Worm (Caenorhabditis elegans) whole organism, late embryonic: ENCODE results near the gene C32B5.7.
"Not testable (repeated sequence)": the region's sequence is repeated elsewhere in the genome, so short reads cannot be mapped to it uniquely, and the experiment has no call there.

Source experiments
- C38D4.7 ChIP-seq: fragments of 200-800 bp; sonication (Bioruptor generic); optimal IDR thresholded peaks from 2 replicates; lab custom pipeline; 2018; ENCODE audit warnings: mild to moderate bottlenecking, missing genetic modification characterization, moderate library complexity, missing compliant biosample characterization
- F13H6.1 ChIP-seq: sonication (generic microtip); optimal IDR thresholded peaks from 2 replicates; lab custom pipeline; 2016; ENCODE audit warnings: missing genetic modification characterization, missing compliant biosample characterization
- K09A11.1 ChIP-seq: sonication (generic microtip); optimal IDR thresholded peaks from 2 replicates; lab custom pipeline; 2017; ENCODE audit warnings: antibody characterized with exemption, mild to moderate bottlenecking, missing genetic modification characterization, missing compliant biosample characterization; ENCODE audit not compliant: insufficient read depth
- ceh-14 ChIP-seq: sonication (generic microtip); optimal IDR thresholded peaks from 2 replicates; lab custom pipeline; 2016; ENCODE audit warnings: missing genotype, missing genetic modification characterization, missing compliant biosample characterization
- ceh-18 ChIP-seq: sonication (generic microtip); optimal IDR thresholded peaks from 2 replicates; lab custom pipeline; 2016; ENCODE audit warnings: missing genetic modification characterization, missing compliant biosample characterization
- ceh-19 ChIP-seq: fragments of 200-800 bp; sonication (Bioruptor generic); optimal IDR thresholded peaks from 2 replicates; lab custom pipeline; 2018; ENCODE audit warnings: mild to moderate bottlenecking, missing genetic modification characterization, missing compliant biosample characterization
- ceh-34 ChIP-seq: sonication (generic microtip); optimal IDR thresholded peaks from 2 replicates; lab custom pipeline; 2016; ENCODE audit warnings: mild to moderate bottlenecking, missing genetic modification characterization, missing compliant biosample characterization
- ceh-6 ChIP-seq: fragments of 200-800 bp; sonication (Bioruptor generic); optimal IDR thresholded peaks from 2 replicates; lab custom pipeline; 2018; ENCODE audit warnings: mild to moderate bottlenecking, missing genetic modification characterization, missing compliant biosample characterization
- ceh-9 ChIP-seq: sonication (generic microtip); optimal IDR thresholded peaks from 2 replicates; lab custom pipeline; 2016; ENCODE audit warnings: mild to moderate bottlenecking, missing genetic modification characterization, inconsistent platforms, missing compliant biosample characterization
- che-1 ChIP-seq: sonication (generic microtip); optimal IDR thresholded peaks from 2 replicates; lab custom pipeline; 2016; ENCODE audit warnings: mild to moderate bottlenecking, missing genetic modification characterization, missing compliant biosample characterization
- dve-1 ChIP-seq: sonication (generic microtip); optimal IDR thresholded peaks from 2 replicates; lab custom pipeline; 2017; ENCODE audit warnings: antibody characterized with exemption, mild to moderate bottlenecking, missing genetic modification characterization, missing compliant biosample characterization
- elt-4 ChIP-seq: sonication (generic microtip); optimal IDR thresholded peaks from 2 replicates; lab custom pipeline; 2016; ENCODE audit warnings: missing genetic modification characterization, missing compliant biosample characterization
- ets-4 ChIP-seq: sonication (generic microtip); optimal IDR thresholded peaks from 2 replicates; lab custom pipeline; 2016; ENCODE audit warnings: missing genetic modification characterization, missing compliant biosample characterization
- fkh-10 ChIP-seq: fragments of 150-350 bp; optimal IDR thresholded peaks from 2 replicates; lab custom pipeline; 2014; ENCODE audit warnings: missing biosample characterization, missing genetic modification reagents, missing genetic modification characterization
- fkh-6 ChIP-seq: sonication (generic microtip); optimal IDR thresholded peaks from 2 replicates; lab custom pipeline; 2016; ENCODE audit warnings: missing genetic modification characterization, missing compliant biosample characterization
- gmeb-2 ChIP-seq: sonication (generic microtip); optimal IDR thresholded peaks from 2 replicates; lab custom pipeline; 2016; ENCODE audit warnings: missing genetic modification characterization, inconsistent platforms, missing compliant biosample characterization
- hlh-13 ChIP-seq: fragments of 200-800 bp; sonication (Bioruptor generic); optimal IDR thresholded peaks from 2 replicates; lab custom pipeline; 2018; ENCODE audit warnings: mild to moderate bottlenecking, missing genetic modification characterization, missing compliant biosample characterization
- hlh-15 ChIP-seq: sonication (generic microtip); optimal IDR thresholded peaks from 2 replicates; lab custom pipeline; 2016; ENCODE audit warnings: missing genetic modification characterization, missing compliant biosample characterization
- hlh-30 ChIP-seq: sonication (generic microtip); optimal IDR thresholded peaks from 2 replicates; lab custom pipeline; 2017; ENCODE audit warnings: antibody characterized with exemption, missing genetic modification characterization, missing compliant biosample characterization; ENCODE audit not compliant: insufficient read depth
- hlh-8 ChIP-seq: sonication (generic microtip); optimal IDR thresholded peaks from 2 replicates; lab custom pipeline; 2016; ENCODE audit warnings: missing genotype, missing genetic modification characterization, missing compliant biosample characterization
- mec-3 ChIP-seq: sonication (generic microtip); optimal IDR thresholded peaks from 2 replicates; lab custom pipeline; 2016; ENCODE audit warnings: borderline replicate concordance, missing genetic modification characterization, missing compliant biosample characterization
- nfya-1 ChIP-seq: sonication (generic microtip); optimal IDR thresholded peaks from 2 replicates; lab custom pipeline; 2017; ENCODE audit warnings: missing genetic modification characterization, mild to moderate bottlenecking, missing compliant biosample characterization, antibody characterized with exemption, moderate library complexity
- nhr-11 ChIP-seq: fragments of 150-350 bp; optimal IDR thresholded peaks from 2 replicates; lab custom pipeline; 2014; ENCODE audit warnings: missing biosample characterization, missing genetic modification characterization
- nhr-232 ChIP-seq: sonication (generic microtip); optimal IDR thresholded peaks from 2 replicates; lab custom pipeline; 2016; ENCODE audit warnings: missing genetic modification characterization, missing compliant biosample characterization
- npax-4 ChIP-seq: sonication (generic microtip); optimal IDR thresholded peaks from 2 replicates; lab custom pipeline; 2016; ENCODE audit warnings: missing genetic modification characterization, missing compliant biosample characterization
- pax-1 ChIP-seq: fragments of 150-350 bp; optimal IDR thresholded peaks from 2 replicates; lab custom pipeline; 2014; ENCODE audit warnings: missing biosample characterization, missing genetic modification characterization
- pha-4 ChIP-seq: fragments of 150-350 bp; optimal IDR thresholded peaks from 2 replicates; lab custom pipeline; 2018; ENCODE audit warnings: missing biosample characterization, missing genetic modification reagents, missing genetic modification characterization
- pqm-1 ChIP-seq: sonication (generic microtip); optimal IDR thresholded peaks from 2 replicates; lab custom pipeline; 2016; ENCODE audit warnings: missing genetic modification characterization, missing compliant biosample characterization
- ref-2 ChIP-seq: sonication (generic microtip); optimal IDR thresholded peaks from 2 replicates; lab custom pipeline; 2016; ENCODE audit warnings: missing genetic modification characterization, missing compliant biosample characterization
- rnt-1 ChIP-seq: sonication (generic microtip); optimal IDR thresholded peaks from 2 replicates; lab custom pipeline; 2016; ENCODE audit warnings: missing genetic modification characterization, missing compliant biosample characterization
- sox-2 ChIP-seq: fragments of 200-800 bp; sonication (Bioruptor generic); IDR thresholded peaks from 2 replicates; pipeline ENCODE4 v1.3.6; 2022; ENCODE audit warnings: missing genetic modification reagents, missing genetic modification characterization, missing compliant biosample characterization
- sox-4 ChIP-seq: sonication (generic microtip); optimal IDR thresholded peaks from 2 replicates; lab custom pipeline; 2017; ENCODE audit warnings: mild to moderate bottlenecking, missing genetic modification characterization, inconsistent platforms, missing compliant biosample characterization
- ttx-3 ChIP-seq: sonication (generic microtip); optimal IDR thresholded peaks from 2 replicates; lab custom pipeline; 2016; ENCODE audit warnings: missing genetic modification reagents, missing genetic modification characterization, missing compliant biosample characterization
- zip-5 ChIP-seq: sonication (generic microtip); optimal IDR thresholded peaks from 2 replicates; lab custom pipeline; 2016; ENCODE audit warnings: missing genetic modification characterization, missing compliant biosample characterization
- ztf-16 ChIP-seq: sonication (generic microtip); optimal IDR thresholded peaks from 2 replicates; lab custom pipeline; 2017; ENCODE audit warnings: missing genetic modification characterization, missing compliant biosample characterization

The C32B5.7 gene

DNA sequence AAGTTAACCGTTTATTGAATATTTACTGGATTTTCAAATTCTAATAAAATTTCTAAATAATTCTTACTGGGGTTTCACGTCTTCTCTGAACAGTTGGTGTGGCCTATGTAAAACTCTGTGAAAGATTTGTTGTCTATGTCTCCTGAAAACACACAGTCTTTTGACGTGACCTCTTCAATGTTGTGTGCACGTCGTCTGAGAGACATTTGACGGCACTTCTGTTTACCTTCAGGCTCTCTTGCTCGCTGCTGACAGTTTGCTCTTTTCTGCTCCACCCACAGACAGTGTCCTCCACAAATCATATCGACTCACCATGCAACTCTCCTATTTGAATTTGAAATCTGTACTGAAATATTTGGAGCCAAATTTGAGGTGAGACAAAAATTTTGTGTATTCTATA is 29.5 kb upstream of the C32B5.7 start, which contains the start of gene fbxc-34:
TSS of gene fbxc-34 (plus strand) at position 301 of the 400 bp plus-strand sequence.
- not testable (repeated sequence) for TF ChIP-seq ttx-3, nhr-11, ztf-16 (tag; lab: Kevin White, UChicago)

DNA sequence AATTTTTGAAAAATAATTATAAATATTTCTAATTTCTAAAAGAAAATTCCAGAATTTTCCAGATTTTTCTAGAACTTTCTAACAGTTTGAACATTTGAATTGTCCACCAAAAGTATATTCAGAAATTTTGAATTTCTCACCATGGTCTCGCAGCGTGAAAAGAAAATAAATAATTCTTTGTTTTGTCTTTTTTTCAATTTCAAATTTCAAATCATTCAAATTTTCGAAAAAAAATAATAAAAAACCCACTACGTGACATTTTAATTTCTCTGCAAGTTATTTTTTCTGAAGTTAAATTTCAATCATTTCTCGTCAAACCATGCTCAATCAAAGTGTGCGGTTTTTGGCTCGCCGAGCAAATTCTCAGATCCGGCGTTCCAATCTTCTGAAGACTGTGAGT is 27.6 kb upstream of the C32B5.7 start, which contains the start of gene acs-15:
TSS of gene acs-15 (plus strand) at position 301 of the 400 bp plus-strand sequence.
- TF ChIP-seq ceh-18 (tag; lab: Kevin White, UChicago) (no peak), ceh-19 (GFP tag; lab: Kevin White, UChicago) (no peak), dve-1 (tag; lab: Kevin White, UChicago) (no peak), ceh-6 (GFP tag; lab: Kevin White, UChicago) (no peak), elt-4 (no peak), ceh-9 (tag; lab: Kevin White, UChicago) (no peak), pax-1 (no peak), fkh-6 (tag; lab: Kevin White, UChicago) (no peak), fkh-10 (GFP tag; lab: Kevin White, UChicago) (no peak), ref-2 (no peak), F13H6.1 (no peak), K09A11.1 (tag; lab: Kevin White, UChicago) (no peak), pqm-1 (no peak)

DNA sequence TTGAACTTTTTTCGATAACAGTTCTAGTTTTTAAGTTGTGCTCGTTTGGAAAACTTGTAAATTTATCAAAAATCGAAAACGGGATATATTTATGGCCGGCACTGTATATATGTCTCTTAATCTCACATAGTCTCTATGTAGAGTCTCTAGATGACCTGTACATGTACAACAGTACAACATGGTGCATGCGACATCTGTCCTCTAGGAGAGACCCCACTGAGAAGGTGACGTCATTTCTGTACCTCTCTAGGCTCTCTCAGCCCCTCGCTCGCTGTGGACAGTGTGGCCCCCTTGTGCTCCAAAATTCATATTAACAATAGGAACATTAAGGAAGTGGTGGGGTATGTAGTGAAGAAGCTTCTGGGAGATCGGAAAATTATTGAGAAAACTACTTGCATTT is 23.1 kb upstream of the C32B5.7 start:
- TF ChIP-seq zip-5, result no peak
- TF ChIP-seq ref-2, result peak; percentile 83
- no peak for TF ChIP-seq pqm-1
- no peak for TF ChIP-seq rnt-1

DNA sequence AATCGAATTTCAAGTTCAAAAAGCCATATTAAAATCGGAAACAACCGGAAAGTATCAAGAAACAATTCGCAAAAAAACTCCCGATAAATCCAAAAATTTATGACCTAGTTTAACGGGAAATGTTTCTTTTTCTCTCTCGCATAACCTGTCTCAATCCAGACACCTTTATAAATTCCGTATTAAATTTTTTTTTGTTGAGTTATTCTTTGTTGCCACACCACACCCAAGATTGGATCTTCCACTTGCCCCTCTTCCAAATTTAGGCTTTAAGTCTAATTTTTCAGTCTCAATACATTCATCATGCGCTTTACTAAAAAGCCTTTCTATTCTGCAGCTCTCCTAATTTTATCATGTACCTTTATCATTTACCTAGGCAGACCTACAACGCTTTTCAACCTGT is 21.8 kb upstream of the C32B5.7 start, which contains the start of gene R07C3.3:
TSS of gene R07C3.3 (plus strand) at position 301 of the 400 bp plus-strand sequence.
- no peak for TF ChIP-seq npax-4

DNA sequence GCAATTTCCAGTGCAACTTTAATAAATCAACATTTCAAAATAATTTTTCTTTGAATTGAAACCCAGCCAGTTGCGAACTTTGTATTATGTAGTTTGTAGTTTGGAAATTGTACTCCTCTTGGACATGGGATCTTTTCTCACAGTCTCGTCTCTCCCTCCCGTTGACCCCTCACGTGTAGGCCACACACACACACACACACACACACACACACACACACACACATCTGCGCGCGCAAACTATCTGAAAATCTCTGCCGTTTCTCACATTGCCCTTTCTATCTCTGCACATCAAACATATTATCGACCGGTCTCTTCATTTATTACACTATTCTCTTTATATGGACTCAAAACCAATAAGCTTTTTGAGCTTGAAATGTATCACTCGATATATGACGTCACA is 19.5 kb upstream of the C32B5.7 start, which contains the start of gene fbxc-36:
TSS of gene fbxc-36 (plus strand) at position 205 of the 400 bp plus-strand sequence.
- TF ChIP-seq che-1 (tag; lab: Kevin White, UChicago) (no peak), hlh-30 (tag; lab: Kevin White, UChicago) (peak; percentile 48), ceh-14 (tag; lab: Kevin White, UChicago) (no peak)

DNA sequence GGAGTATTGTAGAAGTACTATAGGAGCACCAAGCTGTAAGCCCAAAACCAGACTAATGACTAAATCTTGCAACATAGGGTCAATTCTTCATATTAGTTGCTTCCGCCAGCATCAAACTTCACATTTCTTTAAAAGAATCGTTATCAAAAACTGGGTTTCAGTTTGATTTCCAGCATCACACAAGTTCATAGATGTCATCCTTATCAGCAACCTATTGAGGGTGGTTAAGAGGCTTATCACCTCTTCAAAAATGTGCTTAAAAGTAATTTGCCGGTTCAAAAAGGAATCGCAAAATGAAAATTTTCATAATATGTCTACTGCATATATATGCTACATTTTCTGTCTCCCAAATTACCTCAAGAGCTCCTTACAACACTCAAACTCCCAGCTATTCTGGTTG is 16.6 kb upstream of the C32B5.7 start, which contains the start of gene clec-43:
TSS of gene clec-43 (plus strand) at position 294 of the 400 bp plus-strand sequence.
- TF ChIP-seq gmeb-2 (tag; lab: Kevin White, UChicago), result no peak
- no peak for TF ChIP-seq pha-4 (tag; lab: Kevin White, UChicago)
- no peak for TF ChIP-seq ets-4 (tag; lab: Kevin White, UChicago)
- no peak for TF ChIP-seq K09A11.1 (tag; lab: Kevin White, UChicago)
- no peak for TF ChIP-seq sox-4
- no peak for TF ChIP-seq hlh-15 (tag; lab: Kevin White, UChicago)
- TF ChIP-seq nhr-232 (tag; lab: Kevin White, UChicago), result no peak
- TF ChIP-seq hlh-8 (tag; lab: Kevin White, UChicago), result no peak
- no peak for TF ChIP-seq C38D4.7 (GFP tag; lab: Kevin White, UChicago)
- TF ChIP-seq mec-3 (tag; lab: Kevin White, UChicago), result no peak

DNA sequence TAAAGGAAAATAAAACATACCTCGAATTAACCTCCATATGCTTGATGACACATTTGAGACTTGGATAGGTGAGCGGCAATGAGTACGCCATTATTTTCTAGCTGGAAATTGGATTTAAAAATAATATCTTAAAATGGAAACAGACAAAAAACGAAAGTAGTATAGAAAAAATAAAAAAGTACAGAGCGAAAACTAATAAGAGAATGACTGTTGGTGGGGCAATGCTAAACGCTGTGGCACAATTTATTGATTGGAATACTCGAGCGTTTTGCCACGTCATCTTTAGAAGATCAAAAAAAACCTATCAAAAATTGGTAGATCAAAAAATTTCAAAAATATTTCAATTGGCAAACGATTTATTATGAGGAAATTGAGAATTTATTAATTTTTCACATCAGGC is 12.2 kb upstream of the C32B5.7 start, which contains the start of gene fbxc-32:
TSS of gene fbxc-32 (minus strand) at position 101 of the 400 bp plus-strand sequence.
- TF ChIP-seq hlh-8 (tag; lab: Kevin White, UChicago) (no peak), nfya-1 (tag; lab: Kevin White, UChicago) (no peak), mec-3 (tag; lab: Kevin White, UChicago) (no peak), ceh-34 (tag; lab: Kevin White, UChicago) (no peak), hlh-13 (GFP tag; lab: Kevin White, UChicago) (no peak), ref-2 (no peak), sox-2 (GFP tag; lab: Robert Waterston, UW) (no peak), dve-1 (tag; lab: Kevin White, UChicago) (no peak)
